Fruit fly (Drosophila melanogaster) whole organism: ENCODE results near the gene CG10311.

Source experiments
- CG8478 ChIP-seq: fragments of >200 bp; optimal IDR thresholded peaks from 2 replicates; lab custom pipeline; 2018; ENCODE audit warnings: inconsistent platforms
- Dll ChIP-seq: fragments of >200 bp; optimal IDR thresholded peaks from 2 replicates; lab custom pipeline; 2017
- pan ChIP-seq: fragments of >200 bp; optimal IDR thresholded peaks from 2 replicates; lab custom pipeline; 2017
- psq ChIP-seq: fragments of >200 bp; optimal IDR thresholded peaks from 2 replicates; lab custom pipeline; 2017
- usp ChIP-seq: fragments of >200 bp; optimal IDR thresholded peaks from 2 replicates; lab custom pipeline; 2017; ENCODE audit warnings: missing biosample characterization, missing genetic modification characterization, mixed read lengths

dm6 chr3R:16321538-16321937 lies 35.3 kb downstream of the CG10311 start, which contains the start of gene CG44044:
- TF ChIP-seq pan (no peak), usp (GFP tag; lab: Kevin White, UChicago) (no peak), CG8478 (lab: Kevin White, UChicago) (no peak), Dll (lab: Kevin White, UChicago) (no peak), psq (lab: Kevin White, UChicago) (no peak)
